Fruit fly (Drosophila melanogaster): ENCODE data around the gene Nnf1b.
A peak's percentile ranks its signal among the peaks of the same experiment; 100 is the strongest.

DNA sequence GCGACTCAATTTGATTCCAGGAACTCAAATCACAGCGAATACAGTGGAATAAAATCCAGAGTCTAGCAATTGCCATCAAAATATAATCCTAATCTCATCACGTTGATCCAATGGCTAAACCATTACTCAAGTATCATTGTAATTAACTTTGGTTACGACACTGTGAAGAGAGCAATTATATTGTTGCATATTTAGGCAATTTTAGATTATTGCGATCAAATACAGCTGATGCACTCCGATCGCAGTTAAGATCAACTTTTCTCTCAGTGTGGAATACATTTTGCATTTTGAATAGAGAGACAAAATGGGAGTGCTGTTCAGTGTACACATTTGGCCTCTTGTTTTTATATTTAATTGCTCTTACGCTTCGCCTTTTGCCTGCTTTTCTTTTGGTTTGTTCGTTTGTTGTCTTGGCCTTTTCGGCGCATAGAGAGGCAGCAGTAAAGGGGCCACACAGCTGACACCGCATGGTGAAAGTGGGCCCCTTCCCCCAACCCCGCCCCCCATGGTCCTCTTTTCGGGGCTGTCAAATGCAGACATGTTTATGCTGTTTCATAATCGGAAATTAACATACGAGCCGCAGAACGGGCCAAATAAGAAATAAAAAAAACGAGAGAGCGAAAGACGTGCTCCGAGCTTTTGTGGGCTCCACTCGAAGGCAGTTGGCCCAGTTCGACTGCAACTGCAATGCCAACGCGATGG is 35.9 kb downstream of the Nnf1b start:
- TF ChIP-seq CG8301 (tag; optimal IDR thresholded peaks at IDR 0.05) (peak; percentile 83), Ets98B (GFP tag; IDR thresholded peaks at IDR 0.05) (peak; percentile 61), Snoo (tag; optimal IDR thresholded peaks at IDR 0.05) (peak; percentile 10)
